Fruit fly (Drosophila melanogaster) whole organism, pupa: ENCODE data around the gene smp-30.

Experiments used
- CG10348 ChIP-seq: fragments of 200-800 bp; sonication (Bioruptor generic); IDR thresholded peaks from 2 replicates; pipeline ENCODE4 v1.3.6; 2022; ENCODE audit warnings: missing biosample characterization, missing genetic modification characterization
- CG12605 ChIP-seq: fragments of 200-800 bp; sonication (Bioruptor generic); IDR thresholded peaks from 2 replicates; pipeline ENCODE4 v1.3.6; 2022; ENCODE audit warnings: missing biosample characterization, missing genetic modification characterization
- CG13204 ChIP-seq: fragments of 200-800 bp; sonication (Bioruptor generic); optimal IDR thresholded peaks from 2 replicates; lab custom pipeline; 2018; ENCODE audit warnings: missing biosample characterization, mild to moderate bottlenecking, missing genetic modification characterization, moderate library complexity
- CG14655 ChIP-seq: fragments of 200-800 bp; sonication (Bioruptor generic); optimal IDR thresholded peaks from 3 replicates; lab custom pipeline; 2017; ENCODE audit warnings: mild to moderate bottlenecking, missing biosample characterization, missing genetic modification reagents, missing genetic modification characterization
- CG15710 ChIP-seq: fragments of 200-800 bp; sonication (Bioruptor generic); optimal IDR thresholded peaks from 2 replicates; lab custom pipeline; 2018; ENCODE audit warnings: missing biosample characterization, mild to moderate bottlenecking, missing genetic modification characterization, moderate library complexity
- CG17806 ChIP-seq: fragments of 200-800 bp; sonication (Bioruptor generic); optimal IDR thresholded peaks from 2 replicates; lab custom pipeline; 2018; ENCODE audit warnings: missing biosample characterization, mild to moderate bottlenecking, missing genetic modification characterization, moderate library complexity
- CG32121 ChIP-seq: fragments of 200-800 bp; sonication (Bioruptor generic); IDR thresholded peaks from 2 replicates; pipeline ENCODE4 v1.3.6; 2022; ENCODE audit warnings: missing biosample characterization, missing genetic modification characterization
- CG34367 ChIP-seq: fragments of 200-800 bp; sonication (Bioruptor generic); optimal IDR thresholded peaks from 2 replicates; lab custom pipeline; 2018; ENCODE audit warnings: missing biosample characterization, mild to moderate bottlenecking, missing genetic modification characterization
- CG4496 ChIP-seq: fragments of 200-800 bp; sonication (Bioruptor generic); IDR thresholded peaks from 3 replicates; pipeline ENCODE4 v1.3.6; 2022; ENCODE audit warnings: missing biosample characterization, missing genetic modification characterization
- CG8159 ChIP-seq: fragments of 200-800 bp; sonication (Bioruptor generic); optimal IDR thresholded peaks from 3 replicates; lab custom pipeline; 2018; ENCODE audit warnings: missing biosample characterization, mild to moderate bottlenecking, missing genetic modification characterization, moderate library complexity
- CG8301 ChIP-seq: fragments of 200-800 bp; sonication (Bioruptor generic); optimal IDR thresholded peaks from 2 replicates; lab custom pipeline; 2018; ENCODE audit warnings: missing biosample characterization, mild to moderate bottlenecking, missing genetic modification characterization
- CG9948 ChIP-seq: fragments of 200-800 bp; sonication (Bioruptor generic); optimal IDR thresholded peaks from 2 replicates; lab custom pipeline; 2018; ENCODE audit warnings: missing biosample characterization, mild to moderate bottlenecking, missing genetic modification characterization, moderate library complexity
- D1 ChIP-seq: fragments of 200-800 bp; sonication (Bioruptor generic); optimal IDR thresholded peaks from 2 replicates; lab custom pipeline; 2018; ENCODE audit warnings: missing biosample characterization, mild to moderate bottlenecking, missing genetic modification characterization, moderate library complexity
- EcR ChIP-seq: fragments of 200-800 bp; sonication (Bioruptor generic); optimal IDR thresholded peaks from 3 replicates; lab custom pipeline; 2019; ENCODE audit warnings: missing biosample characterization, missing genetic modification characterization, mild to moderate bottlenecking, moderate library complexity, missing genetic modification reagents
- Ets98B ChIP-seq: fragments of 200-800 bp; sonication (Bioruptor generic); IDR thresholded peaks from 2 replicates; pipeline ENCODE4 v1.3.6; 2022; ENCODE audit warnings: missing biosample characterization, missing genetic modification characterization
- Pif1A ChIP-seq: fragments of 200-800 bp; sonication (Bioruptor generic); optimal IDR thresholded peaks from 3 replicates; lab custom pipeline; 2016; ENCODE audit warnings: missing biosample characterization, missing genetic modification characterization
- Pif1B ChIP-seq: fragments of 200-800 bp; sonication (Bioruptor generic); optimal IDR thresholded peaks from 3 replicates; lab custom pipeline; 2016; ENCODE audit warnings: missing biosample characterization, missing genetic modification characterization
- Snoo ChIP-seq: fragments of 200-800 bp; sonication (Bioruptor generic); optimal IDR thresholded peaks from 3 replicates; lab custom pipeline; 2017; ENCODE audit warnings: missing biosample characterization, mild to moderate bottlenecking, missing genetic modification characterization, inconsistent platforms
- fd96Ca ChIP-seq: fragments of 200-800 bp; sonication (Bioruptor generic); IDR thresholded peaks from 3 replicates; pipeline ENCODE4 v1.3.6; 2022; ENCODE audit warnings: missing biosample characterization, missing genetic modification characterization
- gl ChIP-seq: fragments of 200-800 bp; sonication (Bioruptor generic); optimal IDR thresholded peaks from 2 replicates; lab custom pipeline; 2018; ENCODE audit warnings: missing biosample characterization, mild to moderate bottlenecking, missing genetic modification characterization
- rn ChIP-seq: fragments of 200-800 bp; sonication (Bioruptor generic); IDR thresholded peaks from 2 replicates; pipeline ENCODE4 v1.3.6; 2022; ENCODE audit warnings: missing biosample characterization, missing genetic modification characterization

The smp-30 gene

dm6 chr3R:14751023-14751422 is at the start of gene smp-30:
smp-30 (minus strand) TSS chr3R:14751246.
- TF ChIP-seq EcR (GFP tag; lab: Kevin White, UChicago) (no peak), CG9948 (tag; lab: Kevin White, UChicago) (no peak), gl (no peak)
- TF ChIP-seq, all 21 proteins: peak for 0

dm6 chr3R:14798626-14799258 is 47.7 kb upstream of the smp-30 start, which contains the start of gene CG14856:
CG14856 (plus strand) TSS chr3R:14798986.
- TF ChIP-seq CG32121 (GFP tag; lab: Robert Waterston, UW): peak; percentile 10; the same call in 1 of the 2 replicates
- TF ChIP-seq CG13204 (GFP tag; lab: Kevin White, UChicago): no peak
- TF ChIP-seq, all 21 proteins: peak for 1

- TF ChIP-seq CG14655 (GFP tag; lab: Kevin White, UChicago): no peak
- peak; percentile 47 for TF ChIP-seq EcR (GFP tag; lab: Kevin White, UChicago)
- TF ChIP-seq CG8301: no peak
- TF ChIP-seq CG4496: no peak
- TF ChIP-seq, all 21 proteins: peak for 1
Measured at dm6 chr3R:14796294-14796693, 45.2 kb upstream of the smp-30 start, which contains the start of gene CG14855. CG14855 (plus strand) TSS chr3R:14796305.

dm6 chr3R:14786669-14787068 is 35.6 kb upstream of the smp-30 start:
- no peak for TF ChIP-seq Pif1B (GFP tag; lab: Kevin White, UChicago)
- no peak for TF ChIP-seq CG13204 (GFP tag; lab: Kevin White, UChicago)
- TF ChIP-seq rn: no peak
- no peak for TF ChIP-seq CG4496
- TF ChIP-seq CG8159 (tag; lab: Kevin White, UChicago): no peak
- TF ChIP-seq CG17806 (tag; lab: Kevin White, UChicago): no peak
- TF ChIP-seq CG34367 (tag; lab: Kevin White, UChicago): no peak
- TF ChIP-seq CG14655 (GFP tag; lab: Kevin White, UChicago): no peak
- TF ChIP-seq, all 21 proteins: peak for 0

- TF ChIP-seq CG8301 (peak; percentile 17), CG34367 (tag; lab: Kevin White, UChicago) (no peak), Snoo (no peak), CG14655 (GFP tag; lab: Kevin White, UChicago) (peak; percentile 48), CG4496 (peak; percentile 16; the same call in 1 of the 3 replicates)
- TF ChIP-seq, all 21 proteins: peak for 3
Measured at dm6 chr3R:14785335-14785734, 34.3 kb upstream of the smp-30 start.

dm6 chr3R:14780747-14781146 is 29.7 kb upstream of the smp-30 start:
- no peak for TF ChIP-seq CG32121 (GFP tag; lab: Robert Waterston, UW)
- TF ChIP-seq D1 (tag; lab: Kevin White, UChicago): no peak
- no peak for TF ChIP-seq Pif1A (GFP tag; lab: Kevin White, UChicago)
- TF ChIP-seq, all 21 proteins: peak for 0

dm6 chr3R:14779733-14780278 is 28.8 kb upstream of the smp-30 start:
- TF ChIP-seq CG8301 (peak; percentile 20), CG14655 (GFP tag; lab: Kevin White, UChicago) (peak; percentile 16), EcR (GFP tag; lab: Kevin White, UChicago) (no peak)

- TF ChIP-seq CG4496: peak; percentile 78
- TF ChIP-seq Snoo: peak; percentile 37
- no peak for TF ChIP-seq CG10348
- TF ChIP-seq CG14655 (GFP tag; lab: Kevin White, UChicago): peak; percentile 68
- TF ChIP-seq gl: no peak
- no peak for TF ChIP-seq CG13204 (GFP tag; lab: Kevin White, UChicago)
- TF ChIP-seq rn: no peak
- peak; percentile 56 for TF ChIP-seq CG32121 (GFP tag; lab: Robert Waterston, UW)
- TF ChIP-seq CG15710: peak; percentile 30
- TF ChIP-seq CG8301: peak; percentile 36
- peak; percentile 48 for TF ChIP-seq Pif1B (GFP tag; lab: Kevin White, UChicago)
- peak; percentile 24 for TF ChIP-seq CG8159 (tag; lab: Kevin White, UChicago)
- TF ChIP-seq Pif1A (GFP tag; lab: Kevin White, UChicago): peak; percentile 67
- TF ChIP-seq CG12605 (GFP tag; lab: Robert Waterston, UW): 0 out of 2 replicates have a peak, but pooled peaks have one; percentile 23
- TF ChIP-seq CG9948 (tag; lab: Kevin White, UChicago): peak; percentile 56
- peak; percentile 62 for TF ChIP-seq Ets98B (GFP tag; lab: Robert Waterston, UW)
- TF ChIP-seq CG17806 (tag; lab: Kevin White, UChicago): peak; percentile 33
- TF ChIP-seq fd96Ca (GFP tag; lab: Robert Waterston, UW): no peak; the same call in 2 of the 3 replicates
- TF ChIP-seq CG34367 (tag; lab: Kevin White, UChicago): peak; percentile 10
- TF ChIP-seq, all 21 proteins: peak for 14
Measured at dm6 chr3R:14775395-14775794, 24.3 kb upstream of the smp-30 start.
